Worm (Caenorhabditis elegans) whole organism, young adult: ENCODE data around the gene trcs-2.

Source experiments
- B0019.2 ChIP-seq: fragments of 200-800 bp; sonication (Bioruptor generic); conservative IDR thresholded peaks from 2 replicates; pipeline ENCODE4 v1.3.6; 2022; ENCODE audit warnings: missing genetic modification reagents, missing genetic modification characterization, missing compliant biosample characterization
- F33H1.4 ChIP-seq: fragments of 200-800 bp; sonication (Bioruptor generic); IDR thresholded peaks from 2 replicates; pipeline ENCODE4 v1.3.6; 2022; ENCODE audit warnings: missing genetic modification reagents, missing genetic modification characterization, missing compliant biosample characterization
- F55B11.4 ChIP-seq: sonication (generic microtip); optimal IDR thresholded peaks from 2 replicates; lab custom pipeline; 2016; ENCODE audit warnings: missing compliant biosample characterization, missing genetic modification characterization, borderline replicate concordance; ENCODE audit not compliant: insufficient read depth
- F57C9.4 ChIP-seq: sonication (generic microtip); optimal IDR thresholded peaks from 2 replicates; lab custom pipeline; 2017; ENCODE audit warnings: mild to moderate bottlenecking, missing genetic modification characterization, missing compliant biosample characterization
- K11D2.4 ChIP-seq: fragments of 200-800 bp; sonication (Bioruptor generic); IDR thresholded peaks from 2 replicates; pipeline ENCODE4 v1.3.6; 2022; ENCODE audit warnings: missing genetic modification reagents, missing genetic modification characterization, missing compliant biosample characterization
- T26A5.8 ChIP-seq: sonication (generic microtip); optimal IDR thresholded peaks from 2 replicates; lab custom pipeline; 2016; ENCODE audit warnings: missing genetic modification characterization, missing compliant biosample characterization
- Y53G8AR.9 ChIP-seq: fragments of 200-800 bp; sonication (Bioruptor generic); conservative IDR thresholded peaks from 2 replicates; pipeline ENCODE4 v1.3.6; 2022; ENCODE audit warnings: missing genetic modification reagents, missing genetic modification characterization, missing compliant biosample characterization
- Y56A3A.18 ChIP-seq: fragments of 200-800 bp; sonication (Bioruptor generic); IDR thresholded peaks from 2 replicates; pipeline ENCODE4 v1.3.6; 2022; ENCODE audit warnings: missing genetic modification reagents, missing genetic modification characterization, missing compliant biosample characterization
- Y95B8A.8 ChIP-seq: fragments of 200-800 bp; sonication (Bioruptor generic); IDR thresholded peaks from 2 replicates; pipeline ENCODE4 v1.3.6; 2022; ENCODE audit warnings: missing genetic modification reagents, missing genetic modification characterization, missing compliant biosample characterization
- ama-1 ChIP-seq, 3 experiments: fragments of 150-350 bp in 1 of 3; sonication (generic microtip) in 2 of 3; optimal IDR thresholded peaks; 2 replicates each; lab custom pipeline; 2014 to 2018; ENCODE audit warnings: missing biosample characterization in 2 of 3, missing genetic modification characterization in 2 of 3, missing genetic modification reagents in 2 of 3
- aptf-3 ChIP-seq: fragments of 200-800 bp; sonication (Bioruptor generic); IDR thresholded peaks from 2 replicates; pipeline ENCODE4 v1.3.6; 2022; ENCODE audit warnings: missing genetic modification characterization, missing compliant biosample characterization
- attf-5 ChIP-seq: fragments of 200-800 bp; sonication (Bioruptor generic); optimal IDR thresholded peaks from 2 replicates; lab custom pipeline; 2018; ENCODE audit warnings: mild to moderate bottlenecking, missing genetic modification characterization, missing compliant biosample characterization
- attf-6 ChIP-seq: fragments of 200-800 bp; sonication (Bioruptor generic); IDR thresholded peaks from 2 replicates; pipeline ENCODE4 v1.3.6; 2022; ENCODE audit warnings: missing genetic modification reagents, missing genetic modification characterization, missing compliant biosample characterization
- bed-1 ChIP-seq: fragments of 200-800 bp; sonication (Bioruptor generic); IDR thresholded peaks from 2 replicates; pipeline ENCODE4 v1.3.6; 2022; ENCODE audit warnings: missing genetic modification reagents, missing genetic modification characterization, missing compliant biosample characterization
- ceh-58 ChIP-seq: fragments of 200-800 bp; sonication (Bioruptor generic); IDR thresholded peaks from 2 replicates; pipeline ENCODE4 v1.3.6; 2022; ENCODE audit warnings: missing genetic modification characterization, missing compliant biosample characterization
- ceh-79 ChIP-seq: sonication (generic microtip); optimal IDR thresholded peaks from 2 replicates; lab custom pipeline; 2017; ENCODE audit warnings: mild to moderate bottlenecking, missing genetic modification characterization, missing compliant biosample characterization
- die-1 ChIP-seq: sonication (generic microtip); optimal IDR thresholded peaks from 2 replicates; lab custom pipeline; 2016; ENCODE audit warnings: missing genotype, mild to moderate bottlenecking, missing genetic modification characterization, missing compliant biosample characterization
- dpl-1 ChIP-seq: fragments of 150-350 bp; optimal IDR thresholded peaks from 2 replicates; lab custom pipeline; 2014; ENCODE audit warnings: missing biosample characterization, missing genetic modification reagents, missing genetic modification characterization
- egl-18 ChIP-seq: fragments of 200-800 bp; sonication (Bioruptor generic); IDR thresholded peaks from 2 replicates; pipeline ENCODE4 v1.3.6; 2022; ENCODE audit warnings: missing genetic modification reagents, missing genetic modification characterization, missing compliant biosample characterization
- egl-44 ChIP-seq: fragments of 200-800 bp; sonication (Bioruptor generic); IDR thresholded peaks from 2 replicates; pipeline ENCODE4 v1.3.6; 2022; ENCODE audit warnings: missing genetic modification reagents, missing genetic modification characterization, missing compliant biosample characterization
- ekl-4 ChIP-seq: fragments of 200-800 bp; sonication (Bioruptor generic); IDR thresholded peaks from 2 replicates; pipeline ENCODE4 v1.3.6; 2022; ENCODE audit warnings: missing genetic modification reagents, missing genetic modification characterization, missing compliant biosample characterization
- ets-4 ChIP-seq: fragments of 200-800 bp; sonication (Bioruptor generic); optimal IDR thresholded peaks from 2 replicates; lab custom pipeline; 2018; ENCODE audit warnings: mild to moderate bottlenecking, missing genetic modification characterization, missing compliant biosample characterization
- fkh-3 ChIP-seq: sonication (generic microtip); optimal IDR thresholded peaks from 2 replicates; lab custom pipeline; 2016; ENCODE audit warnings: mild to moderate bottlenecking, missing genetic modification characterization, missing compliant biosample characterization
- gei-17 ChIP-seq: fragments of 200-800 bp; sonication (Bioruptor generic); optimal IDR thresholded peaks from 2 replicates; lab custom pipeline; 2018; ENCODE audit warnings: mild to moderate bottlenecking, missing genetic modification characterization, missing compliant biosample characterization
- hlh-26 ChIP-seq: fragments of 200-800 bp; sonication (Bioruptor generic); conservative IDR thresholded peaks from 2 replicates; pipeline ENCODE4 v1.3.6; 2022; ENCODE audit warnings: missing genetic modification reagents, missing genetic modification characterization, missing compliant biosample characterization
- lin-26 ChIP-seq: fragments of 200-800 bp; sonication (Bioruptor generic); IDR thresholded peaks from 2 replicates; pipeline ENCODE4 v1.3.6; 2022; ENCODE audit warnings: missing genetic modification reagents, missing genetic modification characterization, missing compliant biosample characterization
- lin-35 ChIP-seq, 3 experiments: fragments of 150-350 bp in 2 of 3; sonication (generic microtip) in 1 of 3; optimal IDR thresholded peaks; 2 replicates each; lab custom pipeline; 2014 to 2018; ENCODE audit warnings: missing biosample characterization in 3 of 3, missing genetic modification characterization in 3 of 3, missing genetic modification reagents in 3 of 3
- lsl-1 ChIP-seq: fragments of 200-800 bp; sonication (Bioruptor generic); optimal IDR thresholded peaks from 2 replicates; lab custom pipeline; 2018; ENCODE audit warnings: mild to moderate bottlenecking, missing genetic modification characterization, moderate library complexity, missing compliant biosample characterization
- lsy-27 ChIP-seq: sonication (generic microtip); optimal IDR thresholded peaks from 2 replicates; lab custom pipeline; 2017; ENCODE audit warnings: missing genetic modification characterization, mild to moderate bottlenecking, missing compliant biosample characterization, antibody characterized with exemption, missing genotype, borderline replicate concordance; ENCODE audit not compliant: insufficient read depth
- madf-3 ChIP-seq: fragments of 200-800 bp; sonication (Bioruptor generic); IDR thresholded peaks from 2 replicates; pipeline ENCODE4 v1.3.6; 2022; ENCODE audit warnings: missing genetic modification reagents, missing genetic modification characterization, missing compliant biosample characterization
- madf-6 ChIP-seq: fragments of 200-800 bp; sonication (Bioruptor generic); IDR thresholded peaks from 2 replicates; pipeline ENCODE4 v1.3.6; 2022; ENCODE audit warnings: missing genetic modification reagents, missing genetic modification characterization, missing compliant biosample characterization
- madf-8 ChIP-seq: fragments of 200-800 bp; sonication (Bioruptor generic); conservative IDR thresholded peaks from 2 replicates; pipeline ENCODE4 v1.3.6; 2022; ENCODE audit warnings: missing genetic modification reagents, missing genetic modification characterization, missing compliant biosample characterization
- mxl-1 ChIP-seq: sonication (generic microtip); optimal IDR thresholded peaks from 2 replicates; lab custom pipeline; 2016; ENCODE audit warnings: missing genetic modification characterization, missing compliant biosample characterization
- nhr-179 ChIP-seq: sonication (generic microtip); optimal IDR thresholded peaks from 2 replicates; lab custom pipeline; 2016; ENCODE audit warnings: mild to moderate bottlenecking, missing genetic modification characterization, missing compliant biosample characterization
- nhr-27 ChIP-seq: fragments of 200-800 bp; sonication (Bioruptor generic); optimal IDR thresholded peaks from 2 replicates; lab custom pipeline; 2018; ENCODE audit warnings: mild to moderate bottlenecking, missing genetic modification characterization, moderate library complexity, missing compliant biosample characterization
- snpc-1.3 ChIP-seq: sonication (generic microtip); optimal IDR thresholded peaks from 2 replicates; lab custom pipeline; 2017; ENCODE audit warnings: missing genetic modification characterization, mild to moderate bottlenecking, missing compliant biosample characterization, antibody characterized with exemption, moderate library complexity, missing genotype, missing genetic modification reagents; ENCODE audit not compliant: insufficient read depth
- somi-1 ChIP-seq: fragments of 200-800 bp; sonication (Bioruptor generic); optimal IDR thresholded peaks from 2 replicates; lab custom pipeline; 2018; ENCODE audit warnings: mild to moderate bottlenecking, missing genetic modification characterization, missing compliant biosample characterization
- sptf-2 ChIP-seq: fragments of 200-800 bp; sonication (Bioruptor generic); optimal IDR thresholded peaks from 2 replicates; lab custom pipeline; 2018; ENCODE audit warnings: mild to moderate bottlenecking, missing genetic modification characterization, missing compliant biosample characterization
- tbp1 ChIP-seq: fragments of 200-800 bp; sonication (Bioruptor generic); optimal IDR thresholded peaks from 2 replicates; lab custom pipeline; 2018; ENCODE audit warnings: mild to moderate bottlenecking, missing genetic modification characterization, missing compliant biosample characterization
- zfh-2 ChIP-seq: fragments of 200-800 bp; sonication (Bioruptor generic); conservative IDR thresholded peaks from 2 replicates; pipeline ENCODE4 v1.3.6; 2022; ENCODE audit warnings: missing genetic modification reagents, missing genetic modification characterization, missing compliant biosample characterization
- zim-3 ChIP-seq: sonication (generic microtip); optimal IDR thresholded peaks from 2 replicates; lab custom pipeline; 2017; ENCODE audit warnings: mild to moderate bottlenecking, missing genetic modification characterization, moderate library complexity, missing compliant biosample characterization
- ztf-25 ChIP-seq: fragments of 200-800 bp; sonication (Bioruptor generic); IDR thresholded peaks from 2 replicates; pipeline ENCODE4 v1.3.6; 2022; ENCODE audit warnings: missing genetic modification reagents, missing genetic modification characterization, missing compliant biosample characterization
- ztf-26 ChIP-seq: sonication (generic microtip); optimal IDR thresholded peaks from 2 replicates; lab custom pipeline; 2017; ENCODE audit warnings: missing genetic modification characterization, missing compliant biosample characterization
- ztf-28 ChIP-seq: fragments of 200-800 bp; sonication (Bioruptor generic); IDR thresholded peaks from 2 replicates; pipeline ENCODE4 v1.3.6; 2022; ENCODE audit warnings: missing genetic modification reagents, missing genetic modification characterization, missing compliant biosample characterization

trcs-2 gene

DNA sequence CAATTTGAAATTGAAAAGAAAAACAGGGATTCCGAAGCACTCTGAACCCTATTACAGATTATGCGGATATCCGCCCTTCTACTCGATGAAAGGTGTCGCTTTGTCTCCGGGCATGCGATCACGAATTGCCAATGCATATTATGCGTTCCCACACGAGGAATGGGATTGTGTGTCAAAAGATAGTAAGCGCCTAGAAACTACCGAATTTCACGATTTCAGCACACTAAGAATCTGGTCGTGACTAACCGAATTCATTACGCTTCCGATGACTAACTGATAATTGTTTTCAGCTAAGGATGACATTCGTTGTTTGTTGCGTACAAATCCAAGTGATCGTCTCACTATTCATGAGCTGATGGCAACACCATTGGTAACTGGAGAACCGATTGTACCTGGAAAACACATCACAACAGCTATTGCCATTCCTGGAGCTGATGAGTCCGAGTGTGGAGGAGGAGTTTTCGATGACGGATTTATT, 24.1 kb downstream of the trcs-2 start (continued):
- TF ChIP-seq lin-26 (GFP tag; lab: Robert Waterston, UW) (0 out of 2 replicates have a peak, but pooled peaks have one; percentile 47), nhr-27 (tag; lab: Kevin White, UChicago) (no peak), lin-35 (GFP tag; optimal IDR thresholded peaks at IDR 0.05; lab: Kevin White, UChicago) (no peak), K11D2.4 (GFP tag; lab: Robert Waterston, UW) (peak; percentile 44), madf-8 (GFP tag; lab: Robert Waterston, UW) (no peak), ama-1 (optimal IDR thresholded peaks at IDR 0.05; lab: Kevin White, UChicago) (peak; percentile 23), ama-1 (GFP tag; optimal IDR thresholded peaks at IDR 0.05; lab: Kevin White, UChicago) (no peak), Y53G8AR.9 (GFP tag; lab: Robert Waterston, UW) (peak; percentile 79; the same call in 1 of the 2 replicates), aptf-3 (no peak), ceh-79 (tag; lab: Kevin White, UChicago) (no peak), ceh-58 (GFP tag; lab: Robert Waterston, UW) (no peak; the same call in 1 of the 2 replicates), zim-3 (tag; lab: Kevin White, UChicago) (peak; percentile 77), sptf-2 (GFP tag; lab: Kevin White, UChicago) (no peak), ztf-26 (peak; percentile 47), attf-5 (GFP tag; lab: Kevin White, UChicago) (peak; percentile 29), die-1 (tag; lab: Kevin White, UChicago) (peak; percentile 13), ztf-25 (GFP tag; lab: Robert Waterston, UW) (0 out of 2 replicates have a peak, but pooled peaks have one; percentile 52), madf-3 (GFP tag; lab: Robert Waterston, UW) (peak; percentile 64; the same call in 1 of the 2 replicates)

- TF ChIP-seq attf-6 (GFP tag; lab: Robert Waterston, UW) (no peak), madf-8 (GFP tag; lab: Robert Waterston, UW) (no peak), ceh-79 (tag; lab: Kevin White, UChicago) (peak; percentile 69), hlh-26 (GFP tag; lab: Robert Waterston, UW) (0 out of 2 replicates have a peak, but pooled peaks have one; percentile 18), ceh-58 (GFP tag; lab: Robert Waterston, UW) (peak; percentile 36; the same call in 1 of the 2 replicates), F33H1.4 (GFP tag; lab: Robert Waterston, UW) (no peak), bed-1 (GFP tag; lab: Robert Waterston, UW) (no peak), ztf-28 (GFP tag; lab: Robert Waterston, UW) (no peak), Y95B8A.8 (peak; percentile 82; the same call in 1 of the 2 replicates), lsy-27 (tag; lab: Kevin White, UChicago) (no peak), fkh-3 (tag; lab: Kevin White, UChicago) (no peak), lsl-1 (GFP tag; lab: Kevin White, UChicago) (no peak), somi-1 (GFP tag; lab: Kevin White, UChicago) (peak; percentile 82), madf-6 (GFP tag; lab: Robert Waterston, UW) (peak; percentile 32; the same call in 1 of the 2 replicates), ztf-25 (GFP tag; lab: Robert Waterston, UW) (peak; percentile 50; the same call in 1 of the 2 replicates), F55B11.4 (no peak), dpl-1 (peak; percentile 5), snpc-1.3 (tag; lab: Kevin White, UChicago) (peak; percentile 55), ets-4 (GFP tag; lab: Kevin White, UChicago) (no peak), B0019.2 (GFP tag; lab: Robert Waterston, UW) (no peak), F57C9.4 (no peak), gei-17 (no peak), ekl-4 (GFP tag; lab: Robert Waterston, UW) (no peak; the same call in 1 of the 2 replicates), egl-44 (GFP tag; lab: Robert Waterston, UW) (0 out of 2 replicates have a peak, but pooled peaks have one; percentile 10), nhr-179 (tag; lab: Kevin White, UChicago) (no peak), tbp1 (GFP tag; lab: Kevin White, UChicago) (peak; percentile 54), T26A5.8 (tag; lab: Kevin White, UChicago) (no peak), zfh-2 (GFP tag; lab: Robert Waterston, UW) (peak; percentile 70), egl-18 (GFP tag; lab: Robert Waterston, UW) (no peak), Y56A3A.18 (GFP tag; lab: Robert Waterston, UW) (peak; percentile 86; the same call in 1 of the 2 replicates), mxl-1 (tag; lab: Kevin White, UChicago) (peak; percentile 63)
Measured at ce11 chrII:8747246-8747938, 25.1 kb downstream of the trcs-2 start.
